Fruit fly (Drosophila melanogaster): ENCODE measurements around the gene Ostgamma.

The Ostgamma gene

DNA sequence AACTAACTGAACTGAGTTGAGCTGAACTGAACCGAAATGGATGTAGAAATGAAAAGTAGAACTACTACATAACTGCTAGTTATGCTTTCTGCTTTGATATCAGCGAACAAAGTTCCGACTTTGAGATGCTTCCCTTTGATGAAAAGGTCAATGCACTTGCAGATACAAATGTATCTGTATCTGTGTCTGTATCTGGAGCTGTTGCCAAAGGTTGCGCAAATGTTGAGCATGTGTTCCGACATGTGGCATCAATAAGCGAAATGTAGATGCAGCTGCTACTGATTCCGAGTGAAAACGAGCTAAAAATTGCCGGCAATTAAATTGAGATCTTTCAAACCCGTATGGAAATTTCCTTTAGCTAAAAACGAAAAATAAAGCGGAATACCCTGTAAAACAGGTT, 21.4 kb downstream of the Ostgamma start:
- TF ChIP-seq CG11617 (GFP tag; optimal IDR thresholded peaks at IDR 0.05) = no peak
- TF ChIP-seq CG7101 (tag; optimal IDR thresholded peaks at IDR 0.05) = no peak
- no peak for TF ChIP-seq Hr96 (GFP tag; optimal IDR thresholded peaks at IDR 0.05)
- TF ChIP-seq kay (GFP tag; ENCODE audit: borderline replicate concordance) = no peak
- no peak for TF ChIP-seq Mnt (GFP tag; optimal IDR thresholded peaks at IDR 0.05)
- no peak for TF ChIP-seq pad (GFP tag; optimal IDR thresholded peaks at IDR 0.05)
- no peak for TF ChIP-seq CG12768 (GFP tag; optimal IDR thresholded peaks at IDR 0.05)
- TF ChIP-seq CG5204 (GFP tag; optimal IDR thresholded peaks at IDR 0.05) = no peak
- TF ChIP-seq cic (GFP tag; optimal IDR thresholded peaks at IDR 0.05) = no peak
- no peak for TF ChIP-seq Clk (GFP tag; optimal IDR thresholded peaks at IDR 0.05)
- TF ChIP-seq ovo (GFP tag; optimal IDR thresholded peaks at IDR 0.05) = no peak

DNA sequence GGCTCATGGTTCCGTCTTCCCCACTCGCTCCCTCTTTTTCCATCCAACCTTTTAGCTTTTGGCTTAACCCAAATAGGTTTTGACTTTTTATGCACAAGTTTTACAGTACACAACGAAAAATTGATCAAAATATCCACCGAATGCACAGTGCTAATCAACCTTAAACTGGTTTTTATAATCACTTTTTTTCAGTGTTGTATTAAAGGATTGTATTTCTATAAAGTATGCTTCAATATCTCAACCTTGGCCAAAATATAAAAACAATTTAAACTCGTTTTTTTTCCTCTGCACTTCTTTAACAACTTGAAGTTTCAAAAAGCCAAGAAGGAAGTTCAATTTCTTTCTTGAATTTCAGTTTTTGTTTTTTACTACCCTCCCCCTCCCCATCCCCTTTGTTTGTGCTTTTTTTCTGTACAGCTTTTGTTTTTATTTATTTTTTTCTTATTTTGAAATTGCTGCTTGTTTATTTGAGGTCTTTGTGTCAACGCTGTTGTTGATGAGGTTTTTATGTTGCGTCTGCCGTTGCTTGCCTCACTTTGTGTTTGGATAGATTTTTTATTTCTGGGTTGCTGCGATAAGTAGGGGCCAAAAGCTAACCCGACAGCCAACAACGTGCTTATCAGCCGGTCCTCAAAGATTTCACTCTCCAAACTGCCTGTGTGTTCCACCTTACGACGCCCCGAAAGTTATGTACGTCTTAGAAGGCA, 22.9 kb downstream of the Ostgamma start:
- TF ChIP-seq Mnt (GFP tag; optimal IDR thresholded peaks at IDR 0.05) = no peak
- no peak for TF ChIP-seq kay (GFP tag; ENCODE audit: borderline replicate concordance)
- no peak for TF ChIP-seq pad (GFP tag; optimal IDR thresholded peaks at IDR 0.05)
- TF ChIP-seq tj (GFP tag; optimal IDR thresholded peaks at IDR 0.05) = no peak
- TF ChIP-seq toe (GFP tag; optimal IDR thresholded peaks at IDR 0.05) = no peak
- TF ChIP-seq Clk (GFP tag; optimal IDR thresholded peaks at IDR 0.05) = no peak
- no peak for TF ChIP-seq bab1 (GFP tag; optimal IDR thresholded peaks at IDR 0.05)
- TF ChIP-seq CG1620 (GFP tag; optimal IDR thresholded peaks at IDR 0.05) = no peak
- no peak for TF ChIP-seq CG7101 (tag; optimal IDR thresholded peaks at IDR 0.05)
- no peak for TF ChIP-seq CG14711 (tag; optimal IDR thresholded peaks at IDR 0.05)
- TF ChIP-seq ovo (GFP tag; optimal IDR thresholded peaks at IDR 0.05) = no peak
- TF ChIP-seq cnc (optimal IDR thresholded peaks at IDR 0.05) = no peak
- TF ChIP-seq CG7045 (GFP tag; optimal IDR thresholded peaks at IDR 0.05) = no peak
- no peak for TF ChIP-seq Crg-1 (GFP tag; optimal IDR thresholded peaks at IDR 0.05)

DNA sequence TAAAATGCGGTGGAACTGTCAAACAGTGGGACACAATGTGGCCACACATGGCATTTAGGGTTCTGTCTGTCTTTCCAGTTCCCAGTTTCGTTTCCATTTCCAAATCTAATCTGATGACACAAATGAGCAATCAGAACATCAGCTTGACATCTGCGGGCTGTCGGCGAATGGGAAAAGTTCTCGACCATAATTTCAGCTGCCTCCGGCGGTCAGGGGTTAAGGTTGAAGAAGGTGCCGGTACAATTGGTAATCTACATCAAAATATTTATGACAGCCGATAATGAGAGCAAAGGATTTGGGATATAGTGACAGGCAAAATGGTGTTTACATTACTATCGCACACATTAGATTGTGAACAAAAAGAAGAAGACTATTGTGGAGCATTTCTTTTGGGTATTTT, 26.1 kb downstream of the Ostgamma start:
- TF ChIP-seq bab1 (GFP tag; optimal IDR thresholded peaks at IDR 0.05) = no peak
- TF ChIP-seq CG14711 (tag; optimal IDR thresholded peaks at IDR 0.05) = no peak
- TF ChIP-seq pad (GFP tag; optimal IDR thresholded peaks at IDR 0.05) = no peak
- TF ChIP-seq Hr96 (GFP tag; optimal IDR thresholded peaks at IDR 0.05) = no peak
- no peak for TF ChIP-seq CG5204 (GFP tag; optimal IDR thresholded peaks at IDR 0.05)
- TF ChIP-seq CG11617 (GFP tag; optimal IDR thresholded peaks at IDR 0.05) = no peak
- TF ChIP-seq CG7101 (tag; optimal IDR thresholded peaks at IDR 0.05) = no peak
- TF ChIP-seq Mnt (GFP tag; optimal IDR thresholded peaks at IDR 0.05) = no peak
- no peak for TF ChIP-seq ovo (GFP tag; optimal IDR thresholded peaks at IDR 0.05)
- TF ChIP-seq cnc (optimal IDR thresholded peaks at IDR 0.05) = no peak
- no peak for TF ChIP-seq CG33017 (tag; optimal IDR thresholded peaks at IDR 0.05)
- no peak for TF ChIP-seq tj (GFP tag; optimal IDR thresholded peaks at IDR 0.05)
- no peak for TF ChIP-seq CG12768 (GFP tag; optimal IDR thresholded peaks at IDR 0.05)
- TF ChIP-seq kay (GFP tag; ENCODE audit: borderline replicate concordance) = no peak
- TF ChIP-seq cic (GFP tag; optimal IDR thresholded peaks at IDR 0.05) = no peak
- no peak for TF ChIP-seq Crg-1 (GFP tag; optimal IDR thresholded peaks at IDR 0.05)
- no peak for TF ChIP-seq Clk (GFP tag; optimal IDR thresholded peaks at IDR 0.05)
- TF ChIP-seq toe (GFP tag; optimal IDR thresholded peaks at IDR 0.05) = no peak
- TF ChIP-seq CG1620 (GFP tag; optimal IDR thresholded peaks at IDR 0.05) = no peak

DNA sequence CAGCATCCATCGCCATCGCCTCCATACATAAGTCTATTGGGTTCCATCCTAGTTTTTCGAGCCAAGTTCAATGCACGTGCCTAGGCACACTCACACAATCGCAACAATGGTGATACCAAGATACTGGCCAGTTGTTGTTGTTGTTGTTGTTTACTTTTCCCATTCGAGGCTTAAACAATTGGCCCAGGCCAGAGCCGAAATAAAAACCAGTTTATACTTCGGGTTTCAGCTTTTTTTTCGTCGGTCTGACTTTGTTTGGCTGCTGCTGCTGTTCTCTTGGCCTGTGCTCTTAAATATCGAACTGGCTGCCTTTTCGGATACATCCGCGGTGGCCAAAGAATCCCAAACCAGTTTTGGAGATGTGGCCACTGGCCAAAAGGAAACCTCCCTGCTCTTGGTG, 27.8 kb downstream of the Ostgamma start:
- no peak for TF ChIP-seq CG12768 (GFP tag; optimal IDR thresholded peaks at IDR 0.05)
- TF ChIP-seq CG7045 (GFP tag; optimal IDR thresholded peaks at IDR 0.05) = no peak
- TF ChIP-seq kay (GFP tag; ENCODE audit: borderline replicate concordance) = no peak
- no peak for TF ChIP-seq Mnt (GFP tag; optimal IDR thresholded peaks at IDR 0.05)
- TF ChIP-seq Crg-1 (GFP tag; optimal IDR thresholded peaks at IDR 0.05) = no peak
- TF ChIP-seq ovo (GFP tag; optimal IDR thresholded peaks at IDR 0.05) = no peak
- no peak for TF ChIP-seq CG33017 (tag; optimal IDR thresholded peaks at IDR 0.05)
- no peak for TF ChIP-seq bab1 (GFP tag; optimal IDR thresholded peaks at IDR 0.05)
- TF ChIP-seq Clk (GFP tag; optimal IDR thresholded peaks at IDR 0.05) = no peak
- no peak for TF ChIP-seq CG11617 (GFP tag; optimal IDR thresholded peaks at IDR 0.05)
- no peak for TF ChIP-seq cnc (optimal IDR thresholded peaks at IDR 0.05)
- no peak for TF ChIP-seq pad (GFP tag; optimal IDR thresholded peaks at IDR 0.05)
- no peak for TF ChIP-seq CG7101 (tag; optimal IDR thresholded peaks at IDR 0.05)
- no peak for TF ChIP-seq CG1620 (GFP tag; optimal IDR thresholded peaks at IDR 0.05)
- no peak for TF ChIP-seq cic (GFP tag; optimal IDR thresholded peaks at IDR 0.05)

dm6 chr2L:8279400-8280065, 28.5 kb downstream of the Ostgamma start:
- TF ChIP-seq CG33017 (tag; optimal IDR thresholded peaks at IDR 0.05) = no peak
- TF ChIP-seq kay (GFP tag; ENCODE audit: borderline replicate concordance) = no peak
- no peak for TF ChIP-seq cnc (optimal IDR thresholded peaks at IDR 0.05)
- TF ChIP-seq Hr96 (GFP tag; optimal IDR thresholded peaks at IDR 0.05) = no peak
- TF ChIP-seq Clk (GFP tag; optimal IDR thresholded peaks at IDR 0.05) = no peak
- no peak for TF ChIP-seq CG11617 (GFP tag; optimal IDR thresholded peaks at IDR 0.05)
- no peak for TF ChIP-seq CG14711 (tag; optimal IDR thresholded peaks at IDR 0.05)
- no peak for TF ChIP-seq Mnt (GFP tag; optimal IDR thresholded peaks at IDR 0.05)
- TF ChIP-seq bab1 (GFP tag; optimal IDR thresholded peaks at IDR 0.05) = no peak
- TF ChIP-seq CG12768 (GFP tag; optimal IDR thresholded peaks at IDR 0.05) = no peak
- TF ChIP-seq CG1620 (GFP tag; optimal IDR thresholded peaks at IDR 0.05) = no peak
